Worm (Caenorhabditis elegans) whole organism, early embryonic: ENCODE results near the gene ctl-2.

Source experiments
- B0310.2 ChIP-seq: sonication (generic microtip); optimal IDR thresholded peaks from 2 replicates; lab custom pipeline; 2016; ENCODE audit warnings: mild to moderate bottlenecking, missing genetic modification characterization, missing compliant biosample characterization
- ama-1 ChIP-seq: fragments of 150-350 bp; optimal IDR thresholded peaks from 2 replicates; lab custom pipeline; 2014
- flt-1 ChIP-seq: fragments of 200-800 bp; sonication (Bioruptor generic); IDR thresholded peaks from 2 replicates; pipeline ENCODE4 v1.3.6; 2022; ENCODE audit warnings: missing genetic modification characterization, missing compliant biosample characterization
- hmbx-1 ChIP-seq: sonication (generic microtip); optimal IDR thresholded peaks from 2 replicates; lab custom pipeline; 2016; ENCODE audit warnings: mild to moderate bottlenecking, missing genetic modification characterization, missing compliant biosample characterization
- scrt-1 ChIP-seq: fragments of 200-800 bp; sonication (Bioruptor generic); IDR thresholded peaks from 2 replicates; pipeline ENCODE4 v1.3.6; 2022; ENCODE audit warnings: missing genetic modification characterization, missing compliant biosample characterization

DNA sequence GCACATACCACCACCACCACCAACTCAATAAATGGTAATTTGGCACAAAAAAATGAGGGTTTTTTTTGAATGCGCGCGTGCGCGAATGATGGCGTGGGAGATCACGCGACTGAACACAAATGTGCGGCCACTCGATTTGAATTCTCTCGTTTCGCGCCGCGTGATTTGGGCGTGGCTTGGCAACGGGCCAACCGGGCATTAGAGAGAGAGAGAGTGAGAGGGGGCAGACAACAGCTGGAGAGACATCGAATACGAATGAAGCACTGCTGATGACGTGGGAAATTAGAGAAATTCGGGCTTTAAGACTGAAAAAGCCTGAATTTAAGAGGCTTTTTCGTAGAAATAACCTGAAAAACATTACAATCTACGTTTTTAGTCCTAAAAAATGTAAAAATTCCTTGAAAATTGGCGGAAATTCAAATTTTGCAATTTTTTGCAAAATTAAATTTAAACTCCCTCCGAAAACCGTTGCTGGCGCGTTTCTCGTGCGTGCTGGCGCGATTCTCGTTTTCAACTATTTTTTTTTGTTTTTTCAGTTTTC is 50.4 kb downstream of the ctl-2 start:
- TF ChIP-seq scrt-1 (GFP tag; lab: Robert Waterston, UW): peak; percentile 54; the same call in 1 of the 2 replicates
- peak; percentile 96 for TF ChIP-seq ama-1 (lab: Kevin White, UChicago)
- peak; percentile 87 for TF ChIP-seq B0310.2 (tag; lab: Kevin White, UChicago)
- TF ChIP-seq flt-1 (GFP tag; lab: Robert Waterston, UW): peak; percentile 13
- TF ChIP-seq hmbx-1 (tag; lab: Kevin White, UChicago): peak; percentile 30
